Worm (Caenorhabditis elegans) whole organism, L2 larva: Measurements from ENCODE around the gene sqv-2.

ENCODE experiments used
- alr-1 ChIP-seq: fragments of 150-350 bp; optimal IDR thresholded peaks from 2 replicates; lab custom pipeline; 2014; ENCODE audit warnings: missing biosample characterization, missing genetic modification characterization
- lsy-2 ChIP-seq, 2 experiments: fragments of 150-350 bp in 1 of 2; sonication (generic microtip) in 1 of 2; optimal IDR thresholded peaks; 2 replicates each; lab custom pipeline; 2014 to 2017; ENCODE audit warnings: missing biosample characterization in 2 of 2, missing genetic modification characterization in 2 of 2
- nhr-21 ChIP-seq: fragments of 150-350 bp; optimal IDR thresholded peaks from 2 replicates; lab custom pipeline; 2014; ENCODE audit warnings: missing biosample characterization, missing genetic modification characterization
- sma-3 ChIP-seq: sonication (generic microtip); optimal IDR thresholded peaks from 2 replicates; lab custom pipeline; 2016; ENCODE audit warnings: missing genetic modification reagents, missing genetic modification characterization, missing compliant biosample characterization

DNA sequence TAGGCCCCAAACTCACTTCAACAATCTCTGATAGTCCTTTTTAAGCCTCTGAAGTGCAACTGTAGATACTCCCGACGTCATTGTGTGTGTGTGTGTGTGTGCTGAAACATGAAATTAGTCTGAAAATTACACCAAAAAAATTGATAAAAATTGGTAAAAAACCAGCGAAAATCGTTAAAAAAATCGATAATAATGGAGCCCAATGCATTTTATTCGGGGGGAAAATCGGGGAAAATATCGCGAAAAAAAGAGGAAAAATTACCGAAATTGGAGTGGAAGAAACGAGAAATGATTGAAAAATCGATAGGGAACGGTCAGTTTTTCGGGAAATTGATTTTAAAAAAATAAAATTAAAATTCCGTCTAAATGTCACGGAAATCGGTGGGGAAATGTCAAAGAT, 6.1 kb upstream of the sqv-2 start, which contains the start of gene ubc-26:
- TF ChIP-seq nhr-21 (tag; lab: Kevin White, UChicago) (no peak), alr-1 (tag; lab: Kevin White, UChicago) (no peak), sma-3 (no peak), lsy-2 (tag; optimal IDR thresholded peaks at IDR 0.05; lab: Kevin White, UChicago) (no peak)
